Worm (Caenorhabditis elegans): ENCODE results near the gene obr-1.

The obr-1 gene

ce11 chrIII:11278817-11279216 is 8.1 kb upstream of the obr-1 start, which contains the start of gene Y47D3A.21:
Gene Y47D3A.21, minus strand, starts transcription at chrIII:11278917.
- TF ChIP-seq lsy-2 (tag; optimal IDR thresholded peaks at IDR 0.05) (no peak), elt-3 (tag; optimal IDR thresholded peaks at IDR 0.05) (no peak), lin-39 (tag; optimal IDR thresholded peaks at IDR 0.05) (no peak), blmp-1 (tag; optimal IDR thresholded peaks at IDR 0.05; ENCODE audit: insufficient read depth) (no peak), alr-1 (tag; optimal IDR thresholded peaks at IDR 0.05) (no peak), sma-3 (GFP tag; optimal IDR thresholded peaks at IDR 0.05) (no peak), skn-1 (tag; optimal IDR thresholded peaks at IDR 0.05) (no peak), lin-11 (tag; optimal IDR thresholded peaks at IDR 0.05) (no peak), nhr-129 (tag; optimal IDR thresholded peaks at IDR 0.05) (no peak), R02D3.7 (tag; optimal IDR thresholded peaks at IDR 0.05) (no peak), elt-1 (tag; optimal IDR thresholded peaks at IDR 0.05) (no peak), snpc-4 (tag; optimal IDR thresholded peaks at IDR 0.05) (no peak), nhr-10 (tag; optimal IDR thresholded peaks at IDR 0.05) (no peak), nhr-6 (tag; optimal IDR thresholded peaks at IDR 0.05) (no peak), nhr-237 (tag; optimal IDR thresholded peaks at IDR 0.05) (no peak), ZK546.5 (tag; optimal IDR thresholded peaks at IDR 0.05) (no peak), zag-1 (tag; optimal IDR thresholded peaks at IDR 0.05) (no peak), ama-1 (optimal IDR thresholded peaks at IDR 0.05) (no peak)

ce11 chrIII:11274590-11275116 is 4.0 kb upstream of the obr-1 start, which contains the start of gene Y47D3A.20:
Gene Y47D3A.20, plus strand, starts transcription at chrIII:11275066.
- TF ChIP-seq sma-9 (GFP tag; optimal IDR thresholded peaks at IDR 0.05) (no peak), sma-9 (tag; optimal IDR thresholded peaks at IDR 0.05) (no peak), R02D3.7 (tag; optimal IDR thresholded peaks at IDR 0.05) (no peak), nhr-77 (tag; optimal IDR thresholded peaks at IDR 0.05) (no peak), nhr-23 (tag; optimal IDR thresholded peaks at IDR 0.05) (no peak), ceh-82 (tag; optimal IDR thresholded peaks at IDR 0.05) (no peak), ztf-1 (GFP tag; conservative IDR thresholded peaks at IDR 0.05) (no peak), elt-1 (tag; optimal IDR thresholded peaks at IDR 0.05) (no peak), nhr-237 (tag; optimal IDR thresholded peaks at IDR 0.05) (no peak), lin-13 (GFP tag; optimal IDR thresholded peaks at IDR 0.05) (no peak), nhr-11 (tag; optimal IDR thresholded peaks at IDR 0.05) (no peak), unc-62 (GFP tag; optimal IDR thresholded peaks at IDR 0.05) (no peak), lin-11 (tag; optimal IDR thresholded peaks at IDR 0.05) (no peak), mbf-1 (tag; optimal IDR thresholded peaks at IDR 0.05) (no peak), aly-2 (tag; optimal IDR thresholded peaks at IDR 0.05) (no peak), alr-1 (tag; optimal IDR thresholded peaks at IDR 0.05) (no peak), sma-3 (GFP tag; optimal IDR thresholded peaks at IDR 0.05) (no peak), lin-39 (tag; optimal IDR thresholded peaks at IDR 0.05) (no peak)

- TF ChIP-seq peb-1 (tag; optimal IDR thresholded peaks at IDR 0.05) (no peak), ceh-16 (tag; optimal IDR thresholded peaks at IDR 0.05) (no peak), fos-1 (tag; optimal IDR thresholded peaks at IDR 0.05) (peak; percentile 74), lin-13 (GFP tag; optimal IDR thresholded peaks at IDR 0.05) (no peak)
These were observed 1.5 kb downstream of the obr-1 start for ce11 chrIII:11269206-11269605.

DNA sequence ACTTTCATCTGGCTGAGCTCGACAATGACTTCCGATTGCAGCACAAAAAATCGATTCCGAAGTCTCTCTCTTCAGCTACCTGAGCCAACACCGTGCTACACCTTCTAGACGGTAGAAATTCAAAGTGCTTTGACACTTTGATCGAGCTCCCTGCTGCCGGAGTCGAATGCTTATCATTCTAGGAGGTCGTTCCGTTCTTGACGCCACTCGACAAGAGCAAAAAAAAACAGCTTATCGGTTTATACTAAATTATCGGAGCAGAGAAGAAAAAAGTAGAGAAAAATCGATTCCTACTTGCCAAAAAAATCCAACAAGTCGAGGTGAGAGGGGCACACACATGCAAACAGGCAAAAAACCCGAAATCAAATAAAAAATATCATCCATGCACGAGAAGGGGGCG is 2.2 kb downstream of the obr-1 start:
- TF ChIP-seq nhr-12 (tag; optimal IDR thresholded peaks at IDR 0.05) = no peak
- peak; percentile 15 for TF ChIP-seq fos-1 (tag; optimal IDR thresholded peaks at IDR 0.05)

DNA sequence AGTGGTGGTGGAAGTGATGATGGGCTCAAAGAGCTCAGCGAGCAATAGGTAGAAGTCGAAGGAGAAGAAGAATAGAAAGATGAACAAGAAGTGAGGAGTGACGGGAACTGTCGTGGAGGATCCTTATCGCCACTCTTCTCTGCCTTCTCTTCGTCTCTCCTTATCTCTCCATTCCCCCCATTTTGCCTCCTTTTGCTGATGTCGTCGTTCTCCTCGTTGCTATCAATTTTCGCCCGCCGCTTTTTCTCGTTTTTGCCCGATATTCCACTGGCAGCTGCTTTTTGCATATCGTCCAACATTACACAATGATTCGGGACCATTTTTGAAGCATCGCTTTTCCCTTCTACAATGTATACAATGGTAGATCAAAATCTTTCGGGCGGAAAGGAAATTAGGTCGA is 3.3 kb downstream of the obr-1 start:
- TF ChIP-seq fos-1 (tag; optimal IDR thresholded peaks at IDR 0.05) (peak; percentile 42), ztf-4 (tag; optimal IDR thresholded peaks at IDR 0.05) (no peak), elt-1 (tag; optimal IDR thresholded peaks at IDR 0.05) (no peak), lin-11 (tag; optimal IDR thresholded peaks at IDR 0.05) (no peak), peb-1 (tag; optimal IDR thresholded peaks at IDR 0.05) (no peak), mdl-1 (tag; optimal IDR thresholded peaks at IDR 0.05) (no peak), blmp-1 (tag; optimal IDR thresholded peaks at IDR 0.05; ENCODE audit: insufficient read depth) (no peak)
